Fruit fly (Drosophila melanogaster): ENCODE results near the gene HipHop.

HipHop gene

dm6 chr3L:18845833-18846232 is 24.9 kb downstream of the HipHop start:
- TF ChIP-seq Hr78 (GFP tag; optimal IDR thresholded peaks at IDR 0.05) (no peak), pan (optimal IDR thresholded peaks at IDR 0.05) (peak; percentile 8)

dm6 chr3L:18846233-18846271 is 25.1 kb downstream of the HipHop start, which contains the start of gene Indy:
Gene Indy, minus strand, starts transcription at chr3L:18846267.
- TF ChIP-seq CG9705 (GFP tag; optimal IDR thresholded peaks at IDR 0.05) = no peak
- TF ChIP-seq Vsx2 (GFP tag; optimal IDR thresholded peaks at IDR 0.05; ENCODE audit: partially characterized antibody) = no peak
- TF ChIP-seq OdsH (GFP tag; optimal IDR thresholded peaks at IDR 0.05) = no peak

dm6 chr3L:18846272-18846741 is 25.3 kb downstream of the HipHop start:
- TF ChIP-seq fru (GFP tag; optimal IDR thresholded peaks at IDR 0.05) (peak; percentile 96), woc (GFP tag; optimal IDR thresholded peaks at IDR 0.05) (peak; percentile 2), dl (GFP tag; optimal IDR thresholded peaks at IDR 0.05; ENCODE audit: insufficient read depth in 1 of 2, partially characterized antibody in 2 of 2) (peak in 1 of 2 experiments; percentile 55), dmrt93B (GFP tag; optimal IDR thresholded peaks at IDR 0.05) (no peak), Dif (GFP tag; optimal IDR thresholded peaks at IDR 0.05; ENCODE audit: partially characterized antibody) (peak; percentile 70)

DNA sequence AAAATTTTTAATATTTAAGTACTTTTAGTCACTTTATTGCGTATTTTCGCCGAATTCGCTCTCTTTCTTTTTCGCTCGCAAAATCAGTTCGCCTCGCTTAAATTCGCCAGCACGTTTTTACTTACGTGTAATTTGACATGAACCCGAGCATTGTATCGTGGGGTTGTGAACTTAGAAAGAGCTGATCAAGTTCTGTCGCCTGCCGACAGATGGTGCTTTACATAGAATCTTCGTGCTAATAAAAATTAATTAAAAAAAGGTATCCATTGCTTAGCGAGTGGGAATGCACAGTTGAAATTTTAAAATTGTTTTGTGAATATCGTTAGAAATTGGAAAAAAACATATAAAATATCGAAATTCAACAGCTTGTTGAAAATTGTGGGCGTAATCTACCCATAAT is 27.5 kb downstream of the HipHop start:
- TF ChIP-seq Hnf4 (GFP tag; optimal IDR thresholded peaks at IDR 0.05) (peak; percentile 41), Myc (optimal IDR thresholded peaks at IDR 0.05) (peak; percentile 64), HLH106 (tag; optimal IDR thresholded peaks at IDR 0.05) (no peak), ey (GFP tag; optimal IDR thresholded peaks at IDR 0.05) (peak; percentile 18), Dfd (GFP tag; optimal IDR thresholded peaks at IDR 0.05) (no peak), lola (GFP tag; optimal IDR thresholded peaks at IDR 0.05) (no peak), sv (GFP tag; optimal IDR thresholded peaks at IDR 0.05) (peak; percentile 44), CG32264 (GFP tag; optimal IDR thresholded peaks at IDR 0.05) (no peak), h (GFP tag; optimal IDR thresholded peaks at IDR 0.05) (peak; percentile 45), fru (GFP tag; optimal IDR thresholded peaks at IDR 0.05) (peak; percentile 52), CrebA (GFP tag; optimal IDR thresholded peaks at IDR 0.05; ENCODE audit: borderline replicate concordance) (peak; percentile 38), foxo (GFP tag; optimal IDR thresholded peaks at IDR 0.05) (peak in 1 of 2 experiments; percentile 33)

- TF ChIP-seq GATAd (GFP tag; optimal IDR thresholded peaks at IDR 0.05) = no peak
- TF ChIP-seq psq (GFP tag; optimal IDR thresholded peaks at IDR 0.05) = no peak
- no peak for TF ChIP-seq CG9705 (GFP tag; optimal IDR thresholded peaks at IDR 0.05)
- TF ChIP-seq Dfd (GFP tag; optimal IDR thresholded peaks at IDR 0.05) = peak; percentile 56
- no peak for TF ChIP-seq Dif (GFP tag; optimal IDR thresholded peaks at IDR 0.05; ENCODE audit: partially characterized antibody)
Measured at dm6 chr3L:18852223-18852622, 31.3 kb downstream of the HipHop start.

DNA sequence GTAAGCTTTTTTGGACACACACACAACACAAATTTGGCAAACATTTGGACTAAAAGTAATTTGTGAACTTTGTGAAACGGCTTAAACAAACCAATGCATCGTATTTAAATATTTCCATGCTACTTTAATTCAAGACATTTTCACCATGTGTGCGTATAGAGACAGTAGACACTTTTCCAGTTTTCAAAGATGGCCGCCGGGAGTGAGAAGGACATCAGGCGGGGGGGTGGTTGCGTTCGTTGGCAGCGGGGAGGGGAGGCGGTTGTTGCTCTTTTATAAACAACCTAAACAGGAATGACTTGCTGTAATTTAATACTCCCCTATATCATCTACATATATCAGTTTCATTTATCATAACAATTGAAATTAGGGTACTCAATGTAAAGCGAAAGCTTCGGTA is 32.5 kb downstream of the HipHop start:
- TF ChIP-seq dl (GFP tag; optimal IDR thresholded peaks at IDR 0.05; ENCODE audit: insufficient read depth in 1 of 2, partially characterized antibody in 2 of 2) (no peak), Dfd (GFP tag; optimal IDR thresholded peaks at IDR 0.05) (no peak), Vsx2 (GFP tag; optimal IDR thresholded peaks at IDR 0.05; ENCODE audit: partially characterized antibody) (no peak), pan (optimal IDR thresholded peaks at IDR 0.05) (no peak), Myc (optimal IDR thresholded peaks at IDR 0.05) (no peak)

- no peak for TF ChIP-seq brk (GFP tag; optimal IDR thresholded peaks at IDR 0.05)
- TF ChIP-seq Hr83 (GFP tag; optimal IDR thresholded peaks at IDR 0.05; ENCODE audit: poor library complexity, severe bottlenecking) = no peak
- no peak for TF ChIP-seq CG32264 (GFP tag; optimal IDR thresholded peaks at IDR 0.05)
Measured at dm6 chr3L:18854412-18854811, 33.4 kb downstream of the HipHop start.

DNA sequence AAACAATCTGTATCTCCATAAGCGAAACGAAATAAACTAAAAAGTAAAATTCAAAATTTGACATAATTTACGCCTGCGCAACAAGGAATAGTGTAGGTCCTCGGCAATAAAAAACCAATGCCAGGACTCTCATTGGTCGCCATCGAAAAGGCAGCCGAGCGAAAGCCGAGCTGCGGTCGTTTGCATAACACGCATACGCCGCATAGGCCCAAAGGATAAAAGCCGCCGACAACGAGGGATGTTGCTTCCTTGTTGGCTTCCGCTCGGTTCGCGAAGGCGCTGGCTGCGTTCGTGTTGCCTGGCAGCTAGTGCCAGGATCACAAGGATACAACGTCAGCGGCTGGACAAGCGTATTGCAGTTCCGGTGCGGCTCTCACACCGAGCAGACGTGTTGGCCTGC is 39.5 kb downstream of the HipHop start:
- TF ChIP-seq Dif (GFP tag; optimal IDR thresholded peaks at IDR 0.05; ENCODE audit: partially characterized antibody) = no peak
- no peak for TF ChIP-seq CrebA (GFP tag; optimal IDR thresholded peaks at IDR 0.05; ENCODE audit: borderline replicate concordance)
- TF ChIP-seq Mio (GFP tag; optimal IDR thresholded peaks at IDR 0.05) = no peak
- no peak for TF ChIP-seq CG32264 (GFP tag; optimal IDR thresholded peaks at IDR 0.05)
- no peak for TF ChIP-seq sage (GFP tag; optimal IDR thresholded peaks at IDR 0.05)

Measured in whole organism, wandering third instar larva.